Fruit fly (Drosophila melanogaster) whole organism, embryonic: ENCODE data around the gene CG44405.

Experiments used
- ATbp ChIP-seq: fragments of 200-800 bp; sonication (Bioruptor generic); optimal IDR thresholded peaks from 2 replicates; lab custom pipeline; 2017; ENCODE audit warnings: missing biosample characterization, mild to moderate bottlenecking, missing genetic modification characterization, missing genetic modification reagents
- Aef1 ChIP-seq: fragments of 200-800 bp; sonication (Bioruptor generic); IDR thresholded peaks from 3 replicates; pipeline ENCODE4 v1.3.6; 2022; ENCODE audit warnings: missing biosample characterization, missing genetic modification characterization
- Atf-2 ChIP-seq: fragments of 200-800 bp; sonication (Bioruptor generic); optimal IDR thresholded peaks from 2 replicates; lab custom pipeline; 2016; ENCODE audit warnings: missing biosample characterization, missing genetic modification characterization
- CG10462 ChIP-seq: fragments of 200-800 bp; sonication (Bioruptor generic); optimal IDR thresholded peaks from 2 replicates; lab custom pipeline; 2016; ENCODE audit warnings: missing biosample characterization, missing genetic modification characterization
- CG12219 ChIP-seq: fragments of 200-800 bp; sonication (Bioruptor generic); optimal IDR thresholded peaks from 3 replicates; lab custom pipeline; 2018; ENCODE audit warnings: missing biosample characterization, mild to moderate bottlenecking, missing genetic modification characterization
- CG12299 ChIP-seq: fragments of 200-800 bp; sonication (Bioruptor generic); optimal IDR thresholded peaks from 2 replicates; lab custom pipeline; 2018; ENCODE audit warnings: missing biosample characterization, mild to moderate bottlenecking, missing genetic modification characterization
- CG13287 ChIP-seq: fragments of 200-800 bp; sonication (Bioruptor generic); IDR thresholded peaks from 2 replicates; pipeline ENCODE4 v1.3.6; 2022; ENCODE audit warnings: missing biosample characterization, missing genetic modification characterization; ENCODE audit not compliant: partially characterized antibody
- CG13894 ChIP-seq: fragments of 200-800 bp; sonication (Bioruptor generic); optimal IDR thresholded peaks from 3 replicates; lab custom pipeline; 2018; ENCODE audit warnings: missing biosample characterization, mild to moderate bottlenecking, missing genetic modification characterization, moderate library complexity
- CG14860 ChIP-seq: fragments of 200-800 bp; sonication (Bioruptor generic); IDR thresholded peaks from 3 replicates; pipeline ENCODE4 v1.3.6; 2022; ENCODE audit warnings: missing biosample characterization, missing genetic modification characterization; ENCODE audit not compliant: partially characterized antibody
- CG17802 ChIP-seq: fragments of 200-800 bp; sonication (Bioruptor generic); optimal IDR thresholded peaks from 2 replicates; lab custom pipeline; 2018; ENCODE audit warnings: missing biosample characterization, mild to moderate bottlenecking, missing genetic modification characterization, moderate library complexity
- CG18011 ChIP-seq: fragments of 200-800 bp; sonication (Bioruptor generic); optimal IDR thresholded peaks from 2 replicates; lab custom pipeline; 2017; ENCODE audit warnings: missing biosample characterization, missing genetic modification characterization, mild to moderate bottlenecking, moderate library complexity, missing genotype
- CG2129 ChIP-seq: fragments of 200-800 bp; sonication (Bioruptor generic); IDR thresholded peaks from 2 replicates; pipeline ENCODE4 v1.3.6; 2022; ENCODE audit warnings: missing biosample characterization, missing genetic modification characterization; ENCODE audit not compliant: partially characterized antibody
- CG31224 ChIP-seq: fragments of 200-800 bp; sonication (Bioruptor generic); IDR thresholded peaks from 2 replicates; pipeline ENCODE4 v1.3.6; 2022; ENCODE audit warnings: missing biosample characterization, missing genetic modification characterization
- CG31388 ChIP-seq: fragments of 200-800 bp; sonication (Bioruptor generic); optimal IDR thresholded peaks from 2 replicates; lab custom pipeline; 2016; ENCODE audit warnings: missing biosample characterization, missing genetic modification characterization
- CG3847 ChIP-seq: fragments of 200-800 bp; sonication (Bioruptor generic); IDR thresholded peaks from 2 replicates; pipeline ENCODE4 v1.3.6; 2022; ENCODE audit warnings: missing biosample characterization, missing genetic modification characterization
- CG5180 ChIP-seq: fragments of 200-800 bp; sonication (Bioruptor generic); optimal IDR thresholded peaks from 3 replicates; lab custom pipeline; 2017; ENCODE audit warnings: missing biosample characterization, missing genetic modification characterization, mild to moderate bottlenecking, moderate library complexity, missing genetic modification reagents
- CG7963 ChIP-seq: fragments of 200-800 bp; sonication (Bioruptor generic); IDR thresholded peaks from 3 replicates; pipeline ENCODE4 v1.3.6; 2022; ENCODE audit warnings: missing biosample characterization, missing genetic modification characterization; ENCODE audit not compliant: partially characterized antibody
- CG8281 ChIP-seq: fragments of 200-800 bp; sonication (Bioruptor generic); optimal IDR thresholded peaks from 2 replicates; lab custom pipeline; 2018; ENCODE audit warnings: missing biosample characterization, mild to moderate bottlenecking, missing genetic modification characterization, moderate library complexity
- CG9609 ChIP-seq: fragments of 200-800 bp; sonication (Bioruptor generic); optimal IDR thresholded peaks from 3 replicates; lab custom pipeline; 2016; ENCODE audit warnings: missing biosample characterization, missing genetic modification characterization
- CTCF ChIP-seq: fragments of 200-800 bp; sonication (Bioruptor generic); optimal IDR thresholded peaks from 2 replicates; lab custom pipeline; 2017; ENCODE audit warnings: missing biosample characterization, mild to moderate bottlenecking, missing genetic modification characterization, moderate library complexity
- Chrac-16 ChIP-seq: fragments of 200-800 bp; sonication (Bioruptor generic); optimal IDR thresholded peaks from 3 replicates; lab custom pipeline; 2016; ENCODE audit warnings: missing biosample characterization, missing genetic modification characterization
- Dad ChIP-seq: fragments of 200-800 bp; sonication (Bioruptor generic); optimal IDR thresholded peaks from 3 replicates; lab custom pipeline; 2016; ENCODE audit warnings: missing biosample characterization, missing genetic modification characterization
- Drgx ChIP-seq: fragments of 200-800 bp; sonication (Bioruptor generic); IDR thresholded peaks from 2 replicates; pipeline ENCODE4 v1.3.6; 2022; ENCODE audit warnings: missing biosample characterization, missing genetic modification characterization
- ERR ChIP-seq: fragments of 200-800 bp; sonication (Bioruptor generic); optimal IDR thresholded peaks from 2 replicates; lab custom pipeline; 2016; ENCODE audit warnings: missing biosample characterization, missing genetic modification characterization
- Hand ChIP-seq: fragments of 200-800 bp; sonication (Bioruptor generic); optimal IDR thresholded peaks from 2 replicates; lab custom pipeline; 2017; ENCODE audit warnings: mild to moderate bottlenecking, missing biosample characterization, missing genetic modification reagents, missing genetic modification characterization
- Hmx ChIP-seq: fragments of 200-800 bp; sonication (Bioruptor generic); optimal IDR thresholded peaks from 2 replicates; lab custom pipeline; 2016; ENCODE audit warnings: missing biosample characterization, missing genetic modification characterization
- MESR4 ChIP-seq: fragments of 200-800 bp; sonication (Bioruptor generic); optimal IDR thresholded peaks from 2 replicates; lab custom pipeline; 2018; ENCODE audit warnings: missing biosample characterization, mild to moderate bottlenecking, missing genetic modification characterization, moderate library complexity
- Mad ChIP-seq: fragments of 200-800 bp; sonication (Bioruptor generic); optimal IDR thresholded peaks from 2 replicates; lab custom pipeline; 2016; ENCODE audit warnings: missing biosample characterization, missing genetic modification characterization
- Med ChIP-seq: fragments of 200-800 bp; sonication (Bioruptor generic); peaks from one replicate; lab custom pipeline; 2016; ENCODE audit warnings: missing biosample characterization, missing genetic modification characterization, mild to moderate bottlenecking, inconsistent platforms, moderate library complexity
- Mrtf ChIP-seq: fragments of 200-800 bp; sonication (Bioruptor generic); IDR thresholded peaks from 3 replicates; pipeline ENCODE4 v1.3.6; 2022; ENCODE audit warnings: missing biosample characterization, missing genetic modification characterization
- Rx ChIP-seq: fragments of 200-800 bp; sonication (Bioruptor generic); IDR thresholded peaks from 2 replicates; pipeline ENCODE4 v1.3.6; 2022; ENCODE audit warnings: missing biosample characterization, missing genetic modification characterization
- Sry-β ChIP-seq: fragments of 200-800 bp; sonication (Bioruptor generic); optimal IDR thresholded peaks from 2 replicates; lab custom pipeline; 2018; ENCODE audit warnings: missing biosample characterization, mild to moderate bottlenecking, missing genetic modification characterization, moderate library complexity
- Trl ChIP-seq, 3 experiments: fragments of >200 bp in 2 of 3; fragments of 200-800 bp in 1 of 3; sonication (Bioruptor generic) in 1 of 3; optimal IDR thresholded peaks; 2 replicates in 1 of 3; 3 replicates in 2 of 3; lab custom pipeline; 2016 to 2017; ENCODE audit warnings: missing biosample characterization in 1 of 3, missing genetic modification characterization in 1 of 3
- amos ChIP-seq: fragments of 200-800 bp; sonication (Bioruptor generic); IDR thresholded peaks from 2 replicates; pipeline ENCODE4 v1.3.6; 2022; ENCODE audit warnings: missing biosample characterization, missing genetic modification characterization; ENCODE audit not compliant: partially characterized antibody
- ato ChIP-seq: fragments of 200-800 bp; sonication (Bioruptor generic); IDR thresholded peaks from 2 replicates; pipeline ENCODE4 v1.3.6; 2022; ENCODE audit warnings: missing biosample characterization, missing genetic modification characterization; ENCODE audit not compliant: partially characterized antibody
- bcd ChIP-seq: fragments of 200-800 bp; sonication (Bioruptor generic); optimal IDR thresholded peaks from 2 replicates; lab custom pipeline; 2017; ENCODE audit warnings: missing biosample characterization, mild to moderate bottlenecking, missing genetic modification characterization
- chn ChIP-seq: fragments of 200-800 bp; sonication (Bioruptor generic); optimal IDR thresholded peaks from 2 replicates; lab custom pipeline; 2016; ENCODE audit warnings: missing biosample characterization, missing genetic modification characterization
- dmrt11E ChIP-seq: fragments of 200-800 bp; sonication (Bioruptor generic); optimal IDR thresholded peaks from 3 replicates; lab custom pipeline; 2018; ENCODE audit warnings: missing biosample characterization, mild to moderate bottlenecking, missing genetic modification characterization, moderate library complexity
- ewg ChIP-seq: fragments of 200-800 bp; sonication (Bioruptor generic); optimal IDR thresholded peaks from 3 replicates; lab custom pipeline; 2017; ENCODE audit warnings: mild to moderate bottlenecking, missing biosample characterization, missing genetic modification reagents, missing genetic modification characterization
- hbn ChIP-seq: fragments of 200-800 bp; sonication (Bioruptor generic); IDR thresholded peaks from 2 replicates; pipeline ENCODE4 v1.3.6; 2022; ENCODE audit warnings: missing biosample characterization, missing genetic modification characterization; ENCODE audit not compliant: partially characterized antibody
- lbe ChIP-seq: fragments of 200-800 bp; sonication (Bioruptor generic); optimal IDR thresholded peaks from 2 replicates; lab custom pipeline; 2016; ENCODE audit warnings: missing biosample characterization, mild to moderate bottlenecking, missing genetic modification characterization
- lmd ChIP-seq: fragments of 200-800 bp; sonication (Bioruptor generic); IDR thresholded peaks from 2 replicates; pipeline ENCODE4 v1.3.6; 2022; ENCODE audit warnings: missing biosample characterization, missing genetic modification characterization
- lola ChIP-seq, 3 experiments: fragments of >200 bp in 2 of 3; fragments of 200-800 bp in 1 of 3; sonication (Bioruptor generic) in 1 of 3; optimal IDR thresholded peaks; 2 replicates each; lab custom pipeline; 2017 to 2019; ENCODE audit warnings: missing biosample characterization in 3 of 3, missing genetic modification characterization in 3 of 3, mild to moderate bottlenecking in 1 of 3, moderate library complexity in 1 of 3
- luna ChIP-seq: fragments of 200-800 bp; sonication (Bioruptor generic); optimal IDR thresholded peaks from 2 replicates; lab custom pipeline; 2016; ENCODE audit warnings: missing biosample characterization, missing genetic modification characterization
- peb ChIP-seq: fragments of 200-800 bp; sonication (Bioruptor generic); IDR thresholded peaks from 2 replicates; pipeline ENCODE4 v1.3.6; 2022; ENCODE audit warnings: missing biosample characterization, missing genetic modification characterization
- pita ChIP-seq: fragments of 200-800 bp; sonication (Bioruptor generic); optimal IDR thresholded peaks from 2 replicates; lab custom pipeline; 2017; ENCODE audit warnings: missing biosample characterization, mild to moderate bottlenecking, missing genetic modification characterization
- ro ChIP-seq: fragments of 200-800 bp; sonication (Bioruptor generic); IDR thresholded peaks from 2 replicates; pipeline ENCODE4 v1.3.6; 2022; ENCODE audit warnings: missing biosample characterization, missing genetic modification characterization
- stc ChIP-seq: fragments of 200-800 bp; sonication (Bioruptor generic); IDR thresholded peaks from 2 replicates; pipeline ENCODE4 v1.3.6; 2022; ENCODE audit warnings: missing biosample characterization, missing genetic modification characterization
- vnd ChIP-seq: fragments of 200-800 bp; sonication (Bioruptor generic); IDR thresholded peaks from 3 replicates; pipeline ENCODE4 v1.3.6; 2022; ENCODE audit warnings: missing biosample characterization, missing genetic modification characterization; ENCODE audit not compliant: partially characterized antibody

Gene CG44405

DNA sequence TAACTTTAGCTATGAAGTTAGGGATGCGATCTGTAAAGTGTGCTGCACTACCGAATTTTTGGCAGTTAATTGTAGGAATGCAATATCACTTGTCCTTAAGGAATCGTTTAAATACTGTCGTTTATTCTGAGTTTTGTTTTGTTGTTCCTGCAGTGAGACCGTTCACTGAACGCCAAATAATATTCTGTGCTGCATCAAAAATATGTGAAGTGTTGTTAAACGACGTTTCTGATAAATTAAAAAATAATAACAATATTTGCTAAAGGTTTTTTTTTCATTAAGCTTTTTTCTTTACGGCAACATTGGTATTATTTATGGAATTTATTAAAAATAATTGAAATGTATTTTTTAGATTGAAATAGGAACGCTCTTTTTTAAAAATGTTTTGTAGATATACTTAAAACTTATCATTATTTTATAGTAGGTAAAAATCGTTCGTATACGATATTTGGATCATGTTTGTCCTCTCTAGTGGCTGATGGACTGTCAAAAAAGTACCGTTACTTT, 39.3 kb downstream of the CG44405 start, which contains the start of gene GMF (continued):
- no peak for TF ChIP-seq hbn (GFP tag; lab: Robert Waterston, UW)
- TF ChIP-seq Drgx: no peak
- TF ChIP-seq CG3847 (GFP tag; lab: Robert Waterston, UW): no peak
- TF ChIP-seq Mad: no peak
- no peak for TF ChIP-seq CG5180 (GFP tag; lab: Kevin White, UChicago)
- TF ChIP-seq Med (GFP tag; lab: Kevin White, UChicago): peak; percentile 63
- no peak for TF ChIP-seq chn (GFP tag; lab: Kevin White, UChicago)
- no peak for TF ChIP-seq CG8281 (tag; lab: Kevin White, UChicago)
- no peak for TF ChIP-seq Rx (GFP tag; lab: Robert Waterston, UW)
- no peak for TF ChIP-seq ERR (GFP tag; lab: Kevin White, UChicago)
- no peak for TF ChIP-seq CG10462 (GFP tag; lab: Kevin White, UChicago)
- no peak for TF ChIP-seq Hand (GFP tag; lab: Kevin White, UChicago)
- peak in 1 of 3 experiments; percentile 62 for TF ChIP-seq lola (GFP tag; optimal IDR thresholded peaks at IDR 0.05; lab: Kevin White, UChicago)
- peak; percentile 25 for TF ChIP-seq Hmx
- no peak for TF ChIP-seq CG31388 (GFP tag; lab: Kevin White, UChicago)
- TF ChIP-seq CG14860 (GFP tag; lab: Robert Waterston, UW): no peak
- peak; percentile 54 for TF ChIP-seq CG12299 (tag; lab: Kevin White, UChicago)
- TF ChIP-seq amos: no peak; the same call in 1 of the 2 replicates
- no peak for TF ChIP-seq CG2129
- no peak for TF ChIP-seq stc (GFP tag; lab: Robert Waterston, UW)
- TF ChIP-seq MESR4: peak; percentile 70
- TF ChIP-seq Dad (GFP tag; lab: Kevin White, UChicago): no peak
- TF ChIP-seq ewg (GFP tag; lab: Kevin White, UChicago): no peak
- peak; percentile 42 for TF ChIP-seq Chrac-16 (GFP tag; lab: Kevin White, UChicago)
- no peak for TF ChIP-seq ATbp (GFP tag; lab: Kevin White, UChicago)
- no peak for TF ChIP-seq pita
- no peak for TF ChIP-seq CTCF (GFP tag; lab: Kevin White, UChicago)
- TF ChIP-seq lmd (GFP tag; lab: Robert Waterston, UW): no peak
- TF ChIP-seq ro: no peak
- TF ChIP-seq CG9609 (GFP tag; lab: Kevin White, UChicago): no peak
- no peak for TF ChIP-seq bcd (GFP tag; lab: Kevin White, UChicago)
- no peak for TF ChIP-seq luna (GFP tag; lab: Kevin White, UChicago)
- TF ChIP-seq Trl (optimal IDR thresholded peaks at IDR 0.05; lab: Kevin White, UChicago): no peak
- no peak for TF ChIP-seq Trl (GFP tag; optimal IDR thresholded peaks at IDR 0.05; lab: Kevin White, UChicago)
- TF ChIP-seq CG18011 (GFP tag; lab: Kevin White, UChicago): no peak
- no peak for TF ChIP-seq CG17802 (tag; lab: Kevin White, UChicago)
- no peak for TF ChIP-seq CG7963 (GFP tag; lab: Robert Waterston, UW)
- TF ChIP-seq vnd (GFP tag; lab: Robert Waterston, UW): no peak
- TF ChIP-seq peb (GFP tag; lab: Robert Waterston, UW): no peak
- no peak for TF ChIP-seq Atf-2 (GFP tag; lab: Kevin White, UChicago)
- no peak for TF ChIP-seq CG13894
- TF ChIP-seq Aef1 (GFP tag; lab: Robert Waterston, UW): no peak
- no peak for TF ChIP-seq CG31224 (GFP tag; lab: Robert Waterston, UW)
- no peak for TF ChIP-seq Sry-β (GFP tag; lab: Kevin White, UChicago)
- TF ChIP-seq CG13287 (GFP tag; lab: Robert Waterston, UW): 0 out of 2 replicates have a peak, but pooled peaks have one; percentile 25
- peak; percentile 60 for TF ChIP-seq dmrt11E (tag; lab: Kevin White, UChicago)
- no peak for TF ChIP-seq Mrtf (GFP tag; lab: Robert Waterston, UW)
- TF ChIP-seq ato: no peak
- peak; percentile 38 for TF ChIP-seq lbe (GFP tag; lab: Kevin White, UChicago)
- no peak for TF ChIP-seq CG12219 (GFP tag; lab: Kevin White, UChicago)
